Worm (Caenorhabditis elegans) whole organism, L3 larva: ENCODE measurements around the gene hmp-1.

ENCODE experiments used
- fkh-10 ChIP-seq: sonication (generic microtip); optimal IDR thresholded peaks from 2 replicates; lab custom pipeline; 2017; ENCODE audit warnings: missing biosample characterization, missing genetic modification reagents, missing genetic modification characterization
- lin-39 ChIP-seq: fragments of 150-350 bp; optimal IDR thresholded peaks from 2 replicates; lab custom pipeline; 2018; ENCODE audit warnings: missing biosample characterization, missing genetic modification reagents, missing genetic modification characterization
- nhr-28 ChIP-seq: fragments of 150-350 bp; optimal IDR thresholded peaks from 2 replicates; lab custom pipeline; 2014; ENCODE audit warnings: missing biosample characterization, missing genetic modification characterization
- nhr-76 ChIP-seq: fragments of 150-350 bp; sonication (generic microtip); optimal IDR thresholded peaks from 5 replicates; lab custom pipeline; 2014; ENCODE audit warnings: missing biosample characterization, missing genetic modification characterization
- skn-1 ChIP-seq: fragments of 150-350 bp; optimal IDR thresholded peaks from 2 replicates; lab custom pipeline; 2014; ENCODE audit warnings: missing biosample characterization, missing genetic modification characterization
- snpc-4 ChIP-seq: fragments of 150-350 bp; optimal IDR thresholded peaks from 2 replicates; lab custom pipeline; 2014; ENCODE audit warnings: missing biosample characterization, missing genetic modification characterization
- ztf-4 ChIP-seq: fragments of 150-350 bp; optimal IDR thresholded peaks from 2 replicates; lab custom pipeline; 2014; ENCODE audit warnings: missing biosample characterization, missing genetic modification characterization

ce11 chrV:11849408-11849807 is 3.7 kb downstream of the hmp-1 start:
- TF ChIP-seq skn-1 (tag; lab: Kevin White, UChicago) (no peak), ztf-4 (tag; lab: Kevin White, UChicago) (no peak), nhr-76 (no peak), nhr-28 (tag; lab: Kevin White, UChicago) (no peak), lin-39 (tag; lab: Kevin White, UChicago) (no peak), fkh-10 (GFP tag; lab: Kevin White, UChicago) (no peak), snpc-4 (no peak)
